Worm (Caenorhabditis elegans): ENCODE data around the gene F55G7.5.

Gene F55G7.5

ce11 chrX:11983576-11984061 is 44.9 kb upstream of the F55G7.5 start, which contains the start of gene C49F5.3:
TSS of gene C49F5.3 (minus strand) at chrX:11983626.
- TF ChIP-seq F10E7.11 (tag; optimal IDR thresholded peaks at IDR 0.05) (no peak), ztf-25 (GFP tag; IDR thresholded peaks at IDR 0.05) (no peak), aptf-2 (GFP tag; conservative IDR thresholded peaks at IDR 0.05) (peak; percentile 97), dpl-1 (GFP tag; optimal IDR thresholded peaks at IDR 0.05) (no peak), egrh-3 (GFP tag; IDR thresholded peaks at IDR 0.05) (no peak), die-1 (tag; optimal IDR thresholded peaks at IDR 0.05) (no peak), cebp-2 (GFP tag; IDR thresholded peaks at IDR 0.05) (no peak), lsy-27 (tag; optimal IDR thresholded peaks at IDR 0.05; ENCODE audit: borderline replicate concordance, insufficient read depth) (no peak)

- no peak for TF ChIP-seq zfh-2 (GFP tag; conservative IDR thresholded peaks at IDR 0.05)
Measured at ce11 chrX:11982065-11982464, 43.3 kb upstream of the F55G7.5 start, which contains the start of gene nhr-167. TSS of gene nhr-167 (minus strand) at chrX:11982085.

ce11 chrX:11974629-11975085 is 35.9 kb upstream of the F55G7.5 start, which contains the start of gene set-6:
TSS of gene set-6 (minus strand) at chrX:11974679.
- TF ChIP-seq bed-2 (GFP tag; IDR thresholded peaks at IDR 0.05) (no peak), T07F8.4 (tag; optimal IDR thresholded peaks at IDR 0.05) (no peak), madf-10 (tag; optimal IDR thresholded peaks at IDR 0.05) (no peak), attf-5 (GFP tag; optimal IDR thresholded peaks at IDR 0.05) (no peak), ceh-40 (GFP tag; IDR thresholded peaks at IDR 0.05) (no peak), egl-44 (GFP tag; IDR thresholded peaks at IDR 0.05) (no peak)

ce11 chrX:11971323-11971722 is 32.6 kb upstream of the F55G7.5 start:
- TF ChIP-seq mes-4 (tag; optimal IDR thresholded peaks at IDR 0.05) (no peak), repo-1 (tag; optimal IDR thresholded peaks at IDR 0.05) (peak; percentile 6)

ce11 chrX:11969554-11969953 is 30.8 kb upstream of the F55G7.5 start:
- TF ChIP-seq K11D2.4 (GFP tag; IDR thresholded peaks at IDR 0.05) (peak; percentile 29; the same call in 1 of the 2 replicates), snpc-3.4 (tag; optimal IDR thresholded peaks at IDR 0.05) (no peak)

ce11 chrX:11969085-11969484 is 30.4 kb upstream of the F55G7.5 start:
- TF ChIP-seq hlh-26 (GFP tag; conservative IDR thresholded peaks at IDR 0.05) (no peak), cebp-2 (GFP tag; IDR thresholded peaks at IDR 0.05) (no peak), lag-1 (GFP tag; IDR thresholded peaks at IDR 0.05) (no peak), ceh-91 (GFP tag; IDR thresholded peaks at IDR 0.05) (no peak), mxl-1 (tag; optimal IDR thresholded peaks at IDR 0.05) (no peak), F52B5.7 (tag; optimal IDR thresholded peaks at IDR 0.05) (no peak), rcor-1 (GFP tag; IDR thresholded peaks at IDR 0.05) (no peak), egl-18 (GFP tag; IDR thresholded peaks at IDR 0.05) (no peak), let-607 (tag; optimal IDR thresholded peaks at IDR 0.05) (no peak), Y56A3A.18 (GFP tag; IDR thresholded peaks at IDR 0.05) (no peak)

- no peak for TF ChIP-seq zfh-2 (GFP tag; conservative IDR thresholded peaks at IDR 0.05)
- no peak for TF ChIP-seq ceh-40 (GFP tag; IDR thresholded peaks at IDR 0.05)
- no peak for TF ChIP-seq ceh-91 (GFP tag; IDR thresholded peaks at IDR 0.05)
- no peak for TF ChIP-seq dpl-1 (GFP tag; optimal IDR thresholded peaks at IDR 0.05)
- TF ChIP-seq madf-8 (GFP tag; conservative IDR thresholded peaks at IDR 0.05) = no peak
- no peak for TF ChIP-seq nhr-120 (GFP tag; IDR thresholded peaks at IDR 0.05)
- TF ChIP-seq B0336.3 (GFP tag; IDR thresholded peaks at IDR 0.05) = peak; percentile 13; the same call in 1 of the 2 replicates
- peak; percentile 7; the same call in 1 of the 2 replicates for TF ChIP-seq rcor-1 (GFP tag; IDR thresholded peaks at IDR 0.05)
- TF ChIP-seq K11D2.4 (GFP tag; IDR thresholded peaks at IDR 0.05) = 0 out of 2 replicates have a peak, but pooled peaks have one; percentile 24
- TF ChIP-seq F55B11.4 (tag; optimal IDR thresholded peaks at IDR 0.05; ENCODE audit: borderline replicate concordance, insufficient read depth) = no peak
- no peak for TF ChIP-seq him-1 (tag; optimal IDR thresholded peaks at IDR 0.05)
- TF ChIP-seq aptf-2 (GFP tag; conservative IDR thresholded peaks at IDR 0.05) = no peak
- no peak for TF ChIP-seq efl-1 (GFP tag; optimal IDR thresholded peaks at IDR 0.05)
- TF ChIP-seq repo-1 (tag; optimal IDR thresholded peaks at IDR 0.05) = peak; percentile 2
- peak; percentile 46 for TF ChIP-seq ztf-26 (tag; optimal IDR thresholded peaks at IDR 0.05)
- 0 out of 2 replicates have a peak, but pooled peaks have one; percentile 16 for TF ChIP-seq nfyb-1 (GFP tag; IDR thresholded peaks at IDR 0.05)
- no peak for TF ChIP-seq ceh-58 (GFP tag; IDR thresholded peaks at IDR 0.05)
Measured at ce11 chrX:11968024-11968598, 29.4 kb upstream of the F55G7.5 start.
